Fruit fly (Drosophila melanogaster): ENCODE measurements around the gene CG6576.

CG6576 gene

DNA sequence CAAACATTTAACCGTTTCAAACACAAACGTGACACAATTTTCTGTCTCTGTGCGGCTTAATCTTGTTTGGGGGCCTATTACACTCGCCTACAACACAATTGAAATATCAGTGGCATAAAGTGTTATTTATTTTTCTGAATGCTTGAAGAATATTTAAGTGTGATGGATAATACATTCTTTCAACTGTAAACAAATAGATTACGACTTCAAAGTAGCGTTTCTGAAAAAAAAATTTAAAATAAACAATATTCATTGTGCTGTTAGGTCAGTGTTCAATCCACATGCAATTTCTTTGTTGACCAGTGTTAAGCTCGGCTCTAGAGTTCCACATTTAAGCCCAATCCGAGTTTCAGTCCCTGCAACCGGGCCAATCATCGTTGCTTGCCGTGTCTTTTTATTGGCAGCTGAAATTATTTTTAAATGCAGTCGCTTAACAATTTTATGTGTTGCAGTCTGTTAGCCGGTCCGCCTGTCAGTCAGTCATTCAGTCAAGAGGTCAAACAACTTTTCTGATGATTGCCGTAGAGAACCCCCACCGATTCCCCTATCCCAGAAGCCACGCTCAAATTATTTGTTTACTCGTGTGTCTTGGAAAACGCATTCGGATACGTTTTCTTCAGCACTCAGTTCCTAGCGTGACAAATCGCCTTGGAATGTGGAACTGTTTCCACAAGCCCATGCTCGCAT lies 17.4 kb downstream of the CG6576 start (continued):
- TF ChIP-seq ara (GFP tag; IDR thresholded peaks at IDR 0.05) (peak; percentile 62; the same call in 1 of the 2 replicates), ro (GFP tag; IDR thresholded peaks at IDR 0.05) (peak; percentile 31; the same call in 1 of the 2 replicates), CG13424 (tag; optimal IDR thresholded peaks at IDR 0.05) (peak; percentile 85), ap (GFP tag; IDR thresholded peaks at IDR 0.05) (peak; percentile 54), pum (GFP tag; optimal IDR thresholded peaks at IDR 0.05) (no peak), tna (GFP tag; IDR thresholded peaks at IDR 0.05; ENCODE audit: partially characterized antibody) (no peak), Dip3 (GFP tag; optimal IDR thresholded peaks at IDR 0.05) (peak; percentile 23), slp2 (GFP tag; optimal IDR thresholded peaks at IDR 0.05) (peak; percentile 59), Hmx (GFP tag; optimal IDR thresholded peaks at IDR 0.05) (no peak), ham (GFP tag; IDR thresholded peaks at IDR 0.05) (no peak), Kr (GFP tag; optimal IDR thresholded peaks at IDR 0.05) (no peak), CG11093 (GFP tag; IDR thresholded peaks at IDR 0.05) (0 out of 3 replicates have a peak, but pooled peaks have one; percentile 26), Six4 (GFP tag; optimal IDR thresholded peaks at IDR 0.05) (peak; percentile 39), CG11398 (GFP tag; optimal IDR thresholded peaks at IDR 0.05) (peak; percentile 39), crol (GFP tag; IDR thresholded peaks at IDR 0.05) (no peak), fd3F (GFP tag; optimal IDR thresholded peaks at IDR 0.05) (peak; percentile 52), Ada2b (GFP tag; IDR thresholded peaks at IDR 0.05) (peak; percentile 66), dpn (GFP tag; optimal IDR thresholded peaks at IDR 0.05) (peak; percentile 4 to 77), CG13296 (GFP tag; optimal IDR thresholded peaks at IDR 0.05) (peak; percentile 25), CG4360 (GFP tag; IDR thresholded peaks at IDR 0.05) (no peak), pita (GFP tag; optimal IDR thresholded peaks at IDR 0.05) (no peak), CG15479 (GFP tag; optimal IDR thresholded peaks at IDR 0.05) (no peak), esg (GFP tag; conservative IDR thresholded peaks at IDR 0.05) (peak; percentile 68), CTCF (GFP tag; optimal IDR thresholded peaks at IDR 0.05) (no peak), ase (GFP tag; IDR thresholded peaks at IDR 0.05) (peak; percentile 31; the same call in 2 of the 3 replicates), CrebB (tag; optimal IDR thresholded peaks at IDR 0.05) (peak; percentile 62), tin (GFP tag; optimal IDR thresholded peaks at IDR 0.05) (peak; percentile 55), oc (tag; optimal IDR thresholded peaks at IDR 0.05) (peak; percentile 91), lmd (GFP tag; IDR thresholded peaks at IDR 0.05) (peak; percentile 68), Tbp (GFP tag; optimal IDR thresholded peaks at IDR 0.05) (no peak), fru (optimal IDR thresholded peaks at IDR 0.05) (no peak), CG8924 (tag; optimal IDR thresholded peaks at IDR 0.05) (peak; percentile 83), CG17829 (tag; optimal IDR thresholded peaks at IDR 0.05) (peak; percentile 81), CG3726 (GFP tag; IDR thresholded peaks at IDR 0.05) (no peak), CG15269 (tag; optimal IDR thresholded peaks at IDR 0.05) (peak; percentile 83), CG14860 (GFP tag; IDR thresholded peaks at IDR 0.05; ENCODE audit: partially characterized antibody) (no peak), Xbp1 (GFP tag; optimal IDR thresholded peaks at IDR 0.05) (peak; percentile 74), CG12769 (tag; optimal IDR thresholded peaks at IDR 0.05) (peak; percentile 71), sob (GFP tag; IDR thresholded peaks at IDR 0.05) (peak; percentile 50; the same call in 1 of the 2 replicates), CG3995 (GFP tag; optimal IDR thresholded peaks at IDR 0.05) (no peak), CG17912 (GFP tag; optimal IDR thresholded peaks at IDR 0.05) (no peak), Vsx1 (GFP tag; optimal IDR thresholded peaks at IDR 0.05) (peak; percentile 8), CG31224 (GFP tag; IDR thresholded peaks at IDR 0.05) (no peak), Side (GFP tag; optimal IDR thresholded peaks at IDR 0.05) (peak; percentile 52), CG12659 (GFP tag; optimal IDR thresholded peaks at IDR 0.05) (peak; percentile 53), CG1529 (GFP tag; optimal IDR thresholded peaks at IDR 0.05) (peak; percentile 76), Chrac-16 (GFP tag; optimal IDR thresholded peaks at IDR 0.05) (peak; percentile 54), CoRest (tag; optimal IDR thresholded peaks at IDR 0.05) (peak; percentile 82), CG1792 (GFP tag; optimal IDR thresholded peaks at IDR 0.05) (no peak), Dbx (GFP tag; IDR thresholded peaks at IDR 0.05) (no peak), corto (GFP tag; optimal IDR thresholded peaks at IDR 0.05) (no peak)
